Worm (Caenorhabditis elegans): ENCODE results near the gene srbc-31.

ce11 chrV:3507691-3508090 lies 30.3 kb upstream of the srbc-31 start, which contains the start of gene str-225:
- TF ChIP-seq dve-1 (tag; optimal IDR thresholded peaks at IDR 0.05) (no peak), fkh-10 (GFP tag; optimal IDR thresholded peaks at IDR 0.05) (no peak), pha-4 (tag; optimal IDR thresholded peaks at IDR 0.05) (no peak)
